Fruit fly (Drosophila melanogaster): ENCODE data around the gene Srp19.

Srp19 gene

dm6 chr3L:7323348-7323747, 24.5 kb downstream of the Srp19 start, which contains the start of the genes RhoGEF4 and Rint1 (continued):
- TF ChIP-seq ss (GFP tag; optimal IDR thresholded peaks at IDR 0.05) (no peak), topi (GFP tag; optimal IDR thresholded peaks at IDR 0.05) (no peak), vri (GFP tag; optimal IDR thresholded peaks at IDR 0.05) (no peak), Hr4 (GFP tag; optimal IDR thresholded peaks at IDR 0.05) (no peak), CG9139 (GFP tag; optimal IDR thresholded peaks at IDR 0.05) (no peak), esn (GFP tag; optimal IDR thresholded peaks at IDR 0.05) (peak; percentile 54), Smox (GFP tag; optimal IDR thresholded peaks at IDR 0.05) (no peak), CG8319 (GFP tag; optimal IDR thresholded peaks at IDR 0.05) (no peak), CG6854 (GFP tag; optimal IDR thresholded peaks at IDR 0.05) (no peak), CG11902 (GFP tag; optimal IDR thresholded peaks at IDR 0.05) (peak; percentile 44), eg (GFP tag; IDR thresholded peaks at IDR 0.05) (peak; percentile 52; the same call in 2 of the 3 replicates), Hr39 (GFP tag; optimal IDR thresholded peaks at IDR 0.05) (peak; percentile 57), cyc (GFP tag; optimal IDR thresholded peaks at IDR 0.05) (peak; percentile 64)

- TF ChIP-seq dac (GFP tag; optimal IDR thresholded peaks at IDR 0.05) (no peak), Blimp-1 (GFP tag; optimal IDR thresholded peaks at IDR 0.05) (no peak), Smox (GFP tag; optimal IDR thresholded peaks at IDR 0.05) (no peak), dsx (GFP tag; optimal IDR thresholded peaks at IDR 0.05; ENCODE audit: poor library complexity, severe bottlenecking) (no peak), vri (GFP tag; optimal IDR thresholded peaks at IDR 0.05) (no peak), salr (GFP tag; optimal IDR thresholded peaks at IDR 0.05) (no peak), topi (GFP tag; optimal IDR thresholded peaks at IDR 0.05) (no peak), CG8319 (GFP tag; optimal IDR thresholded peaks at IDR 0.05) (no peak), Hr38 (GFP tag; optimal IDR thresholded peaks at IDR 0.05) (no peak), Sox15 (GFP tag; optimal IDR thresholded peaks at IDR 0.05) (no peak), achi (GFP tag; optimal IDR thresholded peaks at IDR 0.05) (no peak), CG16779 (tag; optimal IDR thresholded peaks at IDR 0.05) (no peak), fd85E (GFP tag; optimal IDR thresholded peaks at IDR 0.05) (no peak), CG6854 (GFP tag; optimal IDR thresholded peaks at IDR 0.05) (no peak), fd59A (GFP tag; optimal IDR thresholded peaks at IDR 0.05) (no peak), Gug (GFP tag; IDR thresholded peaks at IDR 0.05) (no peak)
These were observed 28.1 kb downstream of the Srp19 start, which contains the start of gene CG8607 for dm6 chr3L:7319768-7320167. TSS of gene CG8607 (plus strand) at chr3L:7320068.

dm6 chr3L:7314133-7314532, 33.7 kb downstream of the Srp19 start:
- no peak for TF ChIP-seq Blimp-1 (GFP tag; optimal IDR thresholded peaks at IDR 0.05)
- TF ChIP-seq CG31627 (GFP tag; optimal IDR thresholded peaks at IDR 0.05), result no peak
- TF ChIP-seq esn (GFP tag; optimal IDR thresholded peaks at IDR 0.05), result no peak
- TF ChIP-seq CG32006 (GFP tag; optimal IDR thresholded peaks at IDR 0.05), result no peak
- TF ChIP-seq CG4318 (GFP tag; optimal IDR thresholded peaks at IDR 0.05), result no peak
- no peak for TF ChIP-seq Hr38 (GFP tag; optimal IDR thresholded peaks at IDR 0.05)
- no peak for TF ChIP-seq CG6792 (GFP tag; optimal IDR thresholded peaks at IDR 0.05)

dm6 chr3L:7313559-7314132, 34.2 kb downstream of the Srp19 start:
- TF ChIP-seq CG11762 (GFP tag; optimal IDR thresholded peaks at IDR 0.05; ENCODE audit: insufficient read depth) (no peak), net (GFP tag; optimal IDR thresholded peaks at IDR 0.05) (no peak), CG10631 (GFP tag; optimal IDR thresholded peaks at IDR 0.05) (no peak), CG1621 (tag; optimal IDR thresholded peaks at IDR 0.05) (no peak), OdsH (GFP tag; optimal IDR thresholded peaks at IDR 0.05) (no peak), dsx (GFP tag; optimal IDR thresholded peaks at IDR 0.05; ENCODE audit: poor library complexity, severe bottlenecking) (no peak), Hr39 (GFP tag; optimal IDR thresholded peaks at IDR 0.05) (no peak), Eip75B (GFP tag; optimal IDR thresholded peaks at IDR 0.05) (no peak), Sox14 (GFP tag; optimal IDR thresholded peaks at IDR 0.05) (no peak), Lpt (GFP tag; optimal IDR thresholded peaks at IDR 0.05) (no peak), ss (GFP tag; optimal IDR thresholded peaks at IDR 0.05) (no peak), CG6854 (GFP tag; optimal IDR thresholded peaks at IDR 0.05) (no peak), Met (GFP tag; optimal IDR thresholded peaks at IDR 0.05) (no peak), Sox15 (GFP tag; optimal IDR thresholded peaks at IDR 0.05) (no peak), cyc (GFP tag; optimal IDR thresholded peaks at IDR 0.05) (no peak), vri (GFP tag; optimal IDR thresholded peaks at IDR 0.05) (no peak), acj6 (GFP tag; optimal IDR thresholded peaks at IDR 0.05) (no peak), eg (GFP tag; IDR thresholded peaks at IDR 0.05) (no peak), CG6808 (GFP tag; optimal IDR thresholded peaks at IDR 0.05) (no peak)

Data from whole organism, prepupa.